Worm (Caenorhabditis elegans): ENCODE measurements around the gene set-23.

ce11 chrIV:1595802-1596201 is 5.7 kb upstream of the set-23 start, which contains the start of gene npp-8:
- TF ChIP-seq egl-27 (tag; optimal IDR thresholded peaks at IDR 0.05) (no peak), ztf-4 (tag; optimal IDR thresholded peaks at IDR 0.05) (peak; percentile 73), zag-1 (tag; optimal IDR thresholded peaks at IDR 0.05) (no peak), aly-2 (tag; optimal IDR thresholded peaks at IDR 0.05) (no peak), egl-13 (tag; optimal IDR thresholded peaks at IDR 0.05) (peak; percentile 86), pqm-1 (tag; optimal IDR thresholded peaks at IDR 0.05) (no peak), ceh-82 (tag; optimal IDR thresholded peaks at IDR 0.05) (peak; percentile 81 to 94 (median 83)), blmp-1 (tag; optimal IDR thresholded peaks at IDR 0.05) (peak; percentile 52), swsn-7 (tag; optimal IDR thresholded peaks at IDR 0.05) (peak; percentile 91), fkh-10 (GFP tag; optimal IDR thresholded peaks at IDR 0.05) (peak; percentile 50), ztf-11 (tag; optimal IDR thresholded peaks at IDR 0.05) (peak; percentile 32 to 80), nhr-237 (tag; optimal IDR thresholded peaks at IDR 0.05) (no peak)
